Worm (Caenorhabditis elegans) whole organism, young adult: Measurements from ENCODE around the gene C14B1.12.

ENCODE experiments used
- B0019.2 ChIP-seq: fragments of 200-800 bp; sonication (Bioruptor generic); conservative IDR thresholded peaks from 2 replicates; pipeline ENCODE4 v1.3.6; 2022; ENCODE audit warnings: missing genetic modification reagents, missing genetic modification characterization, missing compliant biosample characterization
- B0261.1 ChIP-seq: sonication (generic microtip); optimal IDR thresholded peaks from 2 replicates; lab custom pipeline; 2016; ENCODE audit warnings: mild to moderate bottlenecking, missing genetic modification characterization, moderate library complexity, missing compliant biosample characterization
- F23B12.7 ChIP-seq: sonication (generic microtip); optimal IDR thresholded peaks from 2 replicates; lab custom pipeline; 2017; ENCODE audit warnings: missing genetic modification characterization, mild to moderate bottlenecking, missing compliant biosample characterization, antibody characterized with exemption, moderate library complexity; ENCODE audit not compliant: insufficient read depth
- F33H1.4 ChIP-seq: fragments of 200-800 bp; sonication (Bioruptor generic); IDR thresholded peaks from 2 replicates; pipeline ENCODE4 v1.3.6; 2022; ENCODE audit warnings: missing genetic modification reagents, missing genetic modification characterization, missing compliant biosample characterization
- F55B11.4 ChIP-seq: sonication (generic microtip); optimal IDR thresholded peaks from 2 replicates; lab custom pipeline; 2016; ENCODE audit warnings: missing compliant biosample characterization, missing genetic modification characterization, borderline replicate concordance; ENCODE audit not compliant: insufficient read depth
- K12H6.12 ChIP-seq: fragments of 200-800 bp; sonication (Bioruptor generic); optimal IDR thresholded peaks from 2 replicates; lab custom pipeline; 2018; ENCODE audit warnings: mild to moderate bottlenecking, missing genetic modification characterization, missing compliant biosample characterization
- ZK185.1 ChIP-seq: sonication (generic microtip); optimal IDR thresholded peaks from 2 replicates; lab custom pipeline; 2016; ENCODE audit warnings: mild to moderate bottlenecking, missing genetic modification characterization, missing compliant biosample characterization; ENCODE audit not compliant: poor library complexity, severe bottlenecking
- attf-5 ChIP-seq: fragments of 200-800 bp; sonication (Bioruptor generic); optimal IDR thresholded peaks from 2 replicates; lab custom pipeline; 2018; ENCODE audit warnings: mild to moderate bottlenecking, missing genetic modification characterization, missing compliant biosample characterization
- ccch-3 ChIP-seq: fragments of 200-800 bp; sonication (Bioruptor generic); optimal IDR thresholded peaks from 2 replicates; lab custom pipeline; 2018; ENCODE audit warnings: mild to moderate bottlenecking, missing genetic modification characterization, missing compliant biosample characterization
- cebp-2 ChIP-seq: fragments of 200-800 bp; sonication (Bioruptor generic); IDR thresholded peaks from 2 replicates; pipeline ENCODE4 v1.3.6; 2022; ENCODE audit warnings: missing genetic modification characterization, missing compliant biosample characterization
- ceh-40 ChIP-seq: fragments of 200-800 bp; sonication (Bioruptor generic); IDR thresholded peaks from 2 replicates; pipeline ENCODE4 v1.3.6; 2022; ENCODE audit warnings: missing genetic modification characterization, missing compliant biosample characterization
- dox-1 ChIP-seq: fragments of 200-800 bp; sonication (Bioruptor generic); IDR thresholded peaks from 2 replicates; pipeline ENCODE4 v1.3.6; 2022; ENCODE audit warnings: missing genetic modification reagents, missing genetic modification characterization, missing compliant biosample characterization
- egrh-3 ChIP-seq: fragments of 200-800 bp; sonication (Bioruptor generic); IDR thresholded peaks from 2 replicates; pipeline ENCODE4 v1.3.6; 2022; ENCODE audit warnings: missing genetic modification reagents, missing genetic modification characterization, missing compliant biosample characterization
- hlh-12 ChIP-seq: sonication (generic microtip); optimal IDR thresholded peaks from 2 replicates; lab custom pipeline; 2016; ENCODE audit warnings: missing genetic modification characterization, missing compliant biosample characterization
- hsf-1 ChIP-seq: fragments of 200-800 bp; sonication (Bioruptor generic); IDR thresholded peaks from 2 replicates; pipeline ENCODE4 v1.3.6; 2022; ENCODE audit warnings: missing genetic modification reagents, missing genetic modification characterization, missing compliant biosample characterization
- let-526 ChIP-seq: fragments of 200-800 bp; sonication (Bioruptor generic); IDR thresholded peaks from 2 replicates; pipeline ENCODE4 v1.3.6; 2022; ENCODE audit warnings: missing genetic modification reagents, missing genetic modification characterization, missing compliant biosample characterization
- lin-40 ChIP-seq: sonication (generic microtip); optimal IDR thresholded peaks from 2 replicates; lab custom pipeline; 2016; ENCODE audit warnings: missing genetic modification characterization, mild to moderate bottlenecking, missing compliant biosample characterization, missing genotype, missing genetic modification reagents
- lin-54 ChIP-seq: fragments of 200-800 bp; sonication (Bioruptor generic); optimal IDR thresholded peaks from 2 replicates; lab custom pipeline; 2018; ENCODE audit warnings: mild to moderate bottlenecking, missing genetic modification characterization, missing compliant biosample characterization
- lir-1 ChIP-seq: fragments of 200-800 bp; sonication (Bioruptor generic); conservative IDR thresholded peaks from 2 replicates; pipeline ENCODE4 v1.3.6; 2022; ENCODE audit warnings: missing genetic modification reagents, missing genetic modification characterization, missing compliant biosample characterization
- lsl-1 ChIP-seq: fragments of 200-800 bp; sonication (Bioruptor generic); optimal IDR thresholded peaks from 2 replicates; lab custom pipeline; 2018; ENCODE audit warnings: mild to moderate bottlenecking, missing genetic modification characterization, moderate library complexity, missing compliant biosample characterization
- madf-10 ChIP-seq: sonication (generic microtip); optimal IDR thresholded peaks from 2 replicates; lab custom pipeline; 2016; ENCODE audit warnings: mild to moderate bottlenecking, missing genetic modification characterization, missing compliant biosample characterization
- madf-3 ChIP-seq: fragments of 200-800 bp; sonication (Bioruptor generic); IDR thresholded peaks from 2 replicates; pipeline ENCODE4 v1.3.6; 2022; ENCODE audit warnings: missing genetic modification reagents, missing genetic modification characterization, missing compliant biosample characterization
- mcd-1 ChIP-seq: fragments of 200-800 bp; sonication (Bioruptor generic); IDR thresholded peaks from 2 replicates; pipeline ENCODE4 v1.3.6; 2022; ENCODE audit warnings: missing genetic modification reagents, missing genetic modification characterization, missing compliant biosample characterization
- mel-28 ChIP-seq: sonication (generic microtip); optimal IDR thresholded peaks from 2 replicates; lab custom pipeline; 2016; ENCODE audit warnings: borderline replicate concordance, mild to moderate bottlenecking, missing genetic modification characterization, missing compliant biosample characterization
- nfyb-1 ChIP-seq: fragments of 200-800 bp; sonication (Bioruptor generic); IDR thresholded peaks from 2 replicates; pipeline ENCODE4 v1.3.6; 2022; ENCODE audit warnings: missing genetic modification reagents, missing genetic modification characterization, missing compliant biosample characterization
- pbrm-1 ChIP-seq: fragments of 200-800 bp; sonication (Bioruptor generic); IDR thresholded peaks from 2 replicates; pipeline ENCODE4 v1.3.6; 2022; ENCODE audit warnings: missing genetic modification reagents, missing genetic modification characterization, missing compliant biosample characterization
- snpc-3.4 ChIP-seq: sonication (generic microtip); optimal IDR thresholded peaks from 2 replicates; lab custom pipeline; 2017; ENCODE audit warnings: missing genetic modification characterization, mild to moderate bottlenecking, missing compliant biosample characterization, antibody characterized with exemption, moderate library complexity, missing genotype, missing genetic modification reagents
- snpc-4 ChIP-seq, 5 experiments: fragments of 150-350 bp in 1 of 5; sonication (generic microtip) in 4 of 5; optimal IDR thresholded peaks; 2 replicates each; lab custom pipeline; 2014 to 2018; ENCODE audit warnings: missing genetic modification characterization in 5 of 5, missing biosample characterization in 3 of 5, antibody characterized with exemption in 2 of 5, mild to moderate bottlenecking in 2 of 5, missing compliant biosample characterization in 2 of 5, missing genotype in 2 of 5, moderate library complexity in 2 of 5, missing genetic modification reagents in 1 of 5
- tbp1 ChIP-seq: fragments of 200-800 bp; sonication (Bioruptor generic); optimal IDR thresholded peaks from 2 replicates; lab custom pipeline; 2018; ENCODE audit warnings: mild to moderate bottlenecking, missing genetic modification characterization, missing compliant biosample characterization
- xnd-1 ChIP-seq: sonication (generic microtip); optimal IDR thresholded peaks from 2 replicates; lab custom pipeline; 2016; ENCODE audit warnings: missing genotype, missing genetic modification reagents, missing genetic modification characterization, missing compliant biosample characterization
- ztf-18 ChIP-seq: sonication (generic microtip); optimal IDR thresholded peaks from 2 replicates; lab custom pipeline; 2016; ENCODE audit warnings: missing genotype, mild to moderate bottlenecking, missing genetic modification characterization, missing compliant biosample characterization
- ztf-26 ChIP-seq: sonication (generic microtip); optimal IDR thresholded peaks from 2 replicates; lab custom pipeline; 2017; ENCODE audit warnings: missing genetic modification characterization, missing compliant biosample characterization
- ztf-3 ChIP-seq: fragments of 200-800 bp; sonication (Bioruptor generic); optimal IDR thresholded peaks from 2 replicates; lab custom pipeline; 2018; ENCODE audit warnings: mild to moderate bottlenecking, missing genetic modification characterization, missing compliant biosample characterization

The C14B1.12 gene

ce11 chrIII:3719564-3719963 lies 5.2 kb downstream of the C14B1.12 start, which contains the start of gene C14B1.8 (continued):
- TF ChIP-seq B0261.1 (tag; lab: Kevin White, UChicago): no peak
- no peak for TF ChIP-seq xnd-1 (tag; lab: Kevin White, UChicago)
- no peak for TF ChIP-seq hlh-12 (tag; lab: Kevin White, UChicago)
- no peak for TF ChIP-seq dox-1 (GFP tag; lab: Robert Waterston, UW)
- TF ChIP-seq pbrm-1 (GFP tag; lab: Robert Waterston, UW): no peak
- no peak for TF ChIP-seq ztf-18 (tag; lab: Kevin White, UChicago)
- no peak for TF ChIP-seq F23B12.7 (tag; lab: Kevin White, UChicago)
- TF ChIP-seq madf-3 (GFP tag; lab: Robert Waterston, UW): no peak
- TF ChIP-seq let-526 (GFP tag; lab: Robert Waterston, UW): no peak
- TF ChIP-seq tbp1 (GFP tag; lab: Kevin White, UChicago): no peak
- no peak for TF ChIP-seq lin-54 (GFP tag; lab: Kevin White, UChicago)
- TF ChIP-seq lir-1 (GFP tag; lab: Robert Waterston, UW): no peak
- no peak for TF ChIP-seq F55B11.4 (tag; lab: Kevin White, UChicago)
- TF ChIP-seq K12H6.12 (tag; lab: Kevin White, UChicago): no peak
- TF ChIP-seq egrh-3 (GFP tag; lab: Robert Waterston, UW): no peak
- no peak for TF ChIP-seq ztf-26
- TF ChIP-seq F33H1.4 (GFP tag; lab: Robert Waterston, UW): no peak
- no peak for TF ChIP-seq nfyb-1 (GFP tag; lab: Robert Waterston, UW)
- no peak for TF ChIP-seq attf-5 (GFP tag; lab: Kevin White, UChicago)
- TF ChIP-seq ztf-3 (GFP tag; lab: Kevin White, UChicago): no peak
- no peak for TF ChIP-seq lin-40 (tag; lab: Kevin White, UChicago)
- TF ChIP-seq hsf-1 (GFP tag; lab: Robert Waterston, UW): peak; percentile 45; the same call in 1 of the 2 replicates
- no peak for TF ChIP-seq ceh-40 (GFP tag; lab: Robert Waterston, UW)
- no peak for TF ChIP-seq B0019.2 (GFP tag; lab: Robert Waterston, UW)
- no peak for TF ChIP-seq madf-10 (tag; lab: Kevin White, UChicago)
- TF ChIP-seq mcd-1: no peak
- no peak for TF ChIP-seq snpc-4 (GFP tag; optimal IDR thresholded peaks at IDR 0.05; lab: Kevin White, UChicago)
- TF ChIP-seq snpc-4 (tag; optimal IDR thresholded peaks at IDR 0.05; lab: Kevin White, UChicago): no peak
- TF ChIP-seq, all 124 proteins: peak for 14

DNA sequence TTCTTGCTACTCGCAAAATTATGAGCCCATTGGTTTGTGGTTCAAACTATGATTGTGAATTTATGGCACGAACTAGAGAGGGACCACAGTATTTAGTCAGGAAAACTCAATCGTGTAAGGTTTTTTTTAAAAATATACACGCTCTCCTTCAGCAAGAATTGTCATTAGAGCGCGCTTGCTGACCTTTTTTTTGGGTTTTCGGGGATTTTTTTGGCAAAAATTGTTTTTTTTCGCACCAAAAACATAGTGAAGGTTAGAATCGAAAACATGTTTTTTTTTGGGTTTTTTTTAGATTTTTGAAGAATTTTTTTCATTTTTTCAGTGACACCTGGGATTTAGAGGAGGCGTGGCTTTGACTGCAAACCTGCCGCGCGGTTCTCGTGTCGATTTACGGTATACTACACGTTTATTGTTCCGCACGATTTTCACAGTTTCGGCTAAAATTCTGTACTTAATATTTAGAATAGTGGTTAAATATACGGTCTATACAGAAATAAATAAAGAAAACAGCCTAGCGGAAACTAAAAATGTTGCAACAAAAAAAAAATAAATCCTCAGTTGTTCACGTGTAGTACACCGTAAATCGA lies 8.6 kb downstream of the C14B1.12 start:
- no peak for TF ChIP-seq cebp-2 (GFP tag; lab: Robert Waterston, UW)
- TF ChIP-seq mcd-1: peak; percentile 51; the same call in 1 of the 2 replicates
- no peak for TF ChIP-seq ZK185.1 (tag; lab: Kevin White, UChicago)
- no peak for TF ChIP-seq lsl-1 (GFP tag; lab: Kevin White, UChicago)
- TF ChIP-seq mel-28 (tag; lab: Kevin White, UChicago): no peak
- no peak for TF ChIP-seq ccch-3

DNA sequence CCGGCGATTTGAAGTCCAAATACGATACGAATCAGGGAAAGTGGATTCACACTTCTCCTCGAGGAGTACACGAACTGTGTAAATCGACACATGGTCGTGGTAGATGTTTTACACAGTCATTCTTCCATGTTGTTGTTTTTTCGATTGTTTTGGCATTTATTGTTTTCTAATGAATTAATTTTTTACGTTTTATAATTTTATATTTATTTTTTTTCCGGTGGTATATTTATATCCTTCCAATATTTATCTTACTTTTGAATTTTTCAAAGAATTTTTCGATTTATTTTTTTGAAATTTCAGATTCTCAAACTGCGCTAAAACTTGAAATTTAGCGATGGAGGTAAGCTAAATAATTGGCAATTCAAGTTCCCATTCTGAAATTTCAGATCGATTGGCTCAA lies 11.6 kb downstream of the C14B1.12 start, which contains the start of gene nrde-1:
Gene nrde-1, plus strand, starts transcription at position 301 of the 400 bp plus-strand sequence.
- no peak for TF ChIP-seq ztf-26
- no peak for TF ChIP-seq snpc-3.4
